Fruit fly (Drosophila melanogaster) S2 (cell line): ENCODE data around the gene CG42660.

Experiments used
- CG8478 ChIP-seq: fragments of >200 bp; optimal IDR thresholded peaks from 2 replicates; lab custom pipeline; 2018
- CTCF ChIP-seq, 2 experiments: fragments of >200 bp; optimal IDR thresholded peaks; 2 replicates each; lab custom pipeline; 2018

- TF ChIP-seq CTCF (optimal IDR thresholded peaks at IDR 0.05; lab: Kevin White, UChicago) (no peak), CG8478 (lab: Kevin White, UChicago) (no peak)
Observed at dm6 chr3L:7434715-7435653, 30.3 kb upstream of the CG42660 start, which contains the start of gene Rac2.
